Comparison of ENCODE assay signal across 1 fruit fly cellular context in the genomic region with DNA sequence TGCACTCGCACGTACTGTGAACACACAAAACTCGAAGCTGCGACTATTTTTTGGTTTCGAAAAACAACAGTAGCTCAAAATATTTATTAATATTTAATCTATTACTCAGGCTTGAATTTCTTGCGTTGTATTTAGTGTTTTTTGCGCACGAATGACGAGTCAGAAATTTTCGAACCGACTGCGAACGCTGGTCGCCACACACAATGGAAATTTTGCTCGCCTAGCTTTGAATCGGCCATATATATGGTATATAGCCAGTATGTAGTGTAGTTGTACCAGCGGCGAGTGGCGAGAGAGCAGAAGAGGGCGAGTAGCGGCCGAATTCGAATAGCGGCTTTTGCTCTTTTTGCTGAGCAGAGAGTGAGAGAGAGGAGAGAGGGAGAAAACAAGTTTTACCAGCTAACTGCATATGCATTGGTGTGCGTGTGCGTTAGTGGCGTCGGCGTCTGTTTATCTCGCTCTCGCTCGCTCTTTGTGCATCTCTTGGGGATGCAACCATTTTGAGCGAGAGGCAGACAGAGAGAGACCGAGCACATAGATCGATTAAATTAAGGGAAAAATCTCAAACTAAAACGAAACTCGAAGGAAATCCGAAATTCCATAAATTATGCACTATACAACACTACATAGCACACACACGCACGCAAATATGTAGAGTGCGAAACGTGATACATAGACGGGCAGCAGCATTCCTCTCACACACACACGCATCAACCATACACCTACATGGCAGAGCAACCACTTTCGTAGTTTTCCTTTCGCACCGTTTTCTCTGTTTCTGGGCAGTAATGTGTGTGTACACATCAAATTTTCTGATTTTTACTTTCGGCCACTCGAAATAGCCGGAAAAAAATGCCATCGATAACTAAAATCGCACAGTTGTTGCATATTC.
TF ChIP-seq lines count a peak whose summit lies in the region.

No protein-coding gene starts in this region.

TF ChIP-seq in whole organism, embryonic, 481 proteins besides CTCF, POLR2A, EP300 and RAD21 (continued from another document):
- peak; percentile 26 for TF ChIP-seq dmrt99B (tag; optimal IDR thresholded peaks at IDR 0.05; lab: Kevin White, UChicago)
- peak; percentile 41 for TF ChIP-seq gem (tag; optimal IDR thresholded peaks at IDR 0.05; lab: Kevin White, UChicago)
- TF ChIP-seq oc (tag; optimal IDR thresholded peaks at IDR 0.05; lab: Kevin White, UChicago), result peak; percentile 1
- TF ChIP-seq CG2116 (GFP tag; optimal IDR thresholded peaks at IDR 0.05; lab: Kevin White, UChicago), result no peak
- TF ChIP-seq ase (GFP tag; IDR thresholded peaks at IDR 0.05; lab: Robert Waterston, UW), result no peak
- TF ChIP-seq CG12236 (GFP tag; optimal IDR thresholded peaks at IDR 0.05; lab: Kevin White, UChicago), result no peak
- TF ChIP-seq D (optimal IDR thresholded peaks at IDR 0.05; lab: Kevin White, UChicago), result no peak
- TF ChIP-seq D (GFP tag; optimal IDR thresholded peaks at IDR 0.05; lab: Kevin White, UChicago), result peak; percentile 1
- TF ChIP-seq zen (tag; optimal IDR thresholded peaks at IDR 0.05; lab: Kevin White, UChicago), result peak; percentile 21
- TF ChIP-seq CG2712 (tag; optimal IDR thresholded peaks at IDR 0.05; lab: Kevin White, UChicago), result peak; percentile 3
- peak; percentile 44 for TF ChIP-seq CG7745 (tag; optimal IDR thresholded peaks at IDR 0.05; lab: Kevin White, UChicago)
